Worm (Caenorhabditis elegans): ENCODE results near the gene idpb-5.

idpb-5 gene

DNA sequence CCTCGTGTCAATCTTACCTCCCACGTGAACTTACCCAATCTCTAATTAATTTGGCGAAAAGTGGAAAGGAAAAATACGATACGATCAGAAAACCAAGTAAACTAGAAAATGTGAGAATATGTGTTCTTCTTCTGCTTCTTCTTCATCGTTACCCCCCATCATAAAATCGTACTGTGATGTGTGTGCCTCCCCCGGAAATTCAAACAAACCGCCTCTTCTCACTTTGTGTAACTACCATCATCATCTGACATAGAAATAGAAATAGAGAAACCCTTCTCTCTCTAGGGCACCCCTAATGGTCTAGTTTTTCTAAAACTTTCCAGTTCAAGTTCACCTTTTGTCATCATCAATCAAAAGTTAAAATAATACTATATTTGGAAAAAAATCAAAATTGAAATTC, 18.4 kb downstream of the idpb-5 start:
- TF ChIP-seq B0261.1 (tag; optimal IDR thresholded peaks at IDR 0.05): no peak
- peak; percentile 17 for TF ChIP-seq lin-40 (tag; optimal IDR thresholded peaks at IDR 0.05)

DNA sequence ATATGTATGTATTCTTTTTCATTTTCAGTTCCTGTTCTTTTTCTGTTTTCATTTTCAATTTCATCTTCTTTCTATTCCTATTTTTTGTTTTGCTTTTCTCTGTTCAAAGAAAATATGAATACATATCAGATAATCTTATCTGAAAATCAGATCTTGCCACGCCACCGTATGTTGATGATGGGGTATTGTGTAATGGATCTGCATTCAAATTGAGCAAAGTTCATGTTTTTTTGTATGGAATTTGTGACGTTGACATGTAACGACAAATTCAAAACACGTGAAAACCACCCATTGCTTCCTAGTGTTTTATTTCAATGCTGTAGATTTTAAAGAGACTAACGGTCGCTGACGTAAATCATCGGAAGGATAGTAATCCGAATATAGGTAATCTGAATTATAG, 19.0 kb downstream of the idpb-5 start:
- TF ChIP-seq lin-54 (GFP tag; optimal IDR thresholded peaks at IDR 0.05) (no peak), hmg-20 (GFP tag; IDR thresholded peaks at IDR 0.05) (no peak), aptf-2 (GFP tag; conservative IDR thresholded peaks at IDR 0.05) (no peak), nhr-120 (GFP tag; IDR thresholded peaks at IDR 0.05) (no peak), pha-4 (tag; optimal IDR thresholded peaks at IDR 0.05) (no peak), tlf-1 (GFP tag; optimal IDR thresholded peaks at IDR 0.05) (no peak)

DNA sequence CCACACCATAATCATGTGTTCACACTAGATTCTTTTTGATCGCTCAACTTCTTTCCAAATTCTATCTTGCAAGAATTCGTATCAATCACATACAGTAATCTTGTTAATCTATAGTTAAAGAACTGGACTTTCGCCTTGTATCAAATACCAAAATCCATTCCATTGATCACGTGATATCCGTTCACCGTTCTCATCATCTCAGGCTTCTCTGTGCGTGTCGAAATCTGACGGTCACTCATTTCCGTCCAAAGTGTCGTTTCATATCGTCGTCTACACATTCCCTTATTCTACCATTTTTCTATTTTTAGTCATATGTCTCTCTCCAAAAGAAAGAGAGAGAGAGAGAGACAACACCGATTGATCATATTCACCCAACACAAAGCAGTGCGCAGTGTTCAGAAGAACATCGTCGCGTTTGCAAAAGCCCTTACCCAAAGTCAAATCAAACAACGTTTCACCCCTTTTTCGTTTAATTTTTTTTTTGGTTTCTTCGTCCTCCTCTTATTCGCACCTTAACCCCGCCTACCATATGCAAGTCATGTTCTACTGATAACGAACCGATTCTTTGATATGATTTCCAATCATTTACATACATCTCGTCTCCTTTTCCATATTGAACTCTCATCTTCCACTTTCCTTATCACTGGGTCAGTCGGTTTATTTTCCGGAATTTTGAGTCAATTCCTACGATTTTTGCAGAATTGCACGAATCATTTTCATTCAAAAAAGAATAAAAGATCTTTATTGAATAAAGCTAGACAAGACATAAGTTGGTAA, 19.9 kb downstream of the idpb-5 start:
- TF ChIP-seq C17E4.6 (GFP tag; IDR thresholded peaks at IDR 0.05) (no peak), lin-40 (tag; optimal IDR thresholded peaks at IDR 0.05) (peak; percentile 47), let-526 (GFP tag; IDR thresholded peaks at IDR 0.05) (no peak), Y95B8A.8 (GFP tag; IDR thresholded peaks at IDR 0.05) (no peak), ztf-18 (tag; optimal IDR thresholded peaks at IDR 0.05) (no peak), F55B11.4 (tag; optimal IDR thresholded peaks at IDR 0.05; ENCODE audit: borderline replicate concordance, insufficient read depth) (no peak), dpl-1 (GFP tag; optimal IDR thresholded peaks at IDR 0.05) (no peak), sdz-38 (tag; optimal IDR thresholded peaks at IDR 0.05) (no peak), ztf-26 (tag; optimal IDR thresholded peaks at IDR 0.05) (peak; percentile 65), ztf-3 (GFP tag; optimal IDR thresholded peaks at IDR 0.05) (no peak), zfh-2 (GFP tag; conservative IDR thresholded peaks at IDR 0.05) (no peak), Y53F4B.3 (GFP tag; IDR thresholded peaks at IDR 0.05) (no peak), ztf-25 (GFP tag; IDR thresholded peaks at IDR 0.05) (no peak), F23B12.7 (tag; optimal IDR thresholded peaks at IDR 0.05; ENCODE audit: insufficient read depth) (no peak), B0035.1 (tag; optimal IDR thresholded peaks at IDR 0.05) (no peak), ztf-6 (GFP tag; IDR thresholded peaks at IDR 0.05) (no peak), snpc-1.1 (tag; optimal IDR thresholded peaks at IDR 0.05; ENCODE audit: insufficient read depth) (no peak), rpc-1 (optimal IDR thresholded peaks at IDR 0.05) (no peak), rpc-1 (tag; optimal IDR thresholded peaks at IDR 0.05) (no peak), hrde-1 (tag; optimal IDR thresholded peaks at IDR 0.05; ENCODE audit: borderline replicate concordance) (no peak), F10E7.11 (tag; optimal IDR thresholded peaks at IDR 0.05) (no peak), F49E8.2 (tag; optimal IDR thresholded peaks at IDR 0.05; ENCODE audit: insufficient read depth) (no peak), ceh-58 (GFP tag; IDR thresholded peaks at IDR 0.05) (no peak), ekl-4 (GFP tag; IDR thresholded peaks at IDR 0.05) (no peak), lsl-1 (GFP tag; optimal IDR thresholded peaks at IDR 0.05) (no peak), ceh-40 (GFP tag; IDR thresholded peaks at IDR 0.05) (no peak), hmg-1.2 (GFP tag; IDR thresholded peaks at IDR 0.05) (no peak), tlf-1 (GFP tag; optimal IDR thresholded peaks at IDR 0.05) (no peak), xnd-1 (tag; optimal IDR thresholded peaks at IDR 0.05) (no peak), nhr-90 (tag; optimal IDR thresholded peaks at IDR 0.05) (no peak), hlh-26 (GFP tag; conservative IDR thresholded peaks at IDR 0.05) (no peak), lsy-27 (tag; optimal IDR thresholded peaks at IDR 0.05; ENCODE audit: borderline replicate concordance, insufficient read depth) (no peak), lin-35 (GFP tag; optimal IDR thresholded peaks at IDR 0.05) (no peak), ztf-28 (GFP tag; IDR thresholded peaks at IDR 0.05) (no peak), rec-8 (tag; optimal IDR thresholded peaks at IDR 0.05) (no peak), ets-4 (GFP tag; optimal IDR thresholded peaks at IDR 0.05) (peak; percentile 5), nhr-179 (tag; optimal IDR thresholded peaks at IDR 0.05) (no peak), T07F8.4 (tag; optimal IDR thresholded peaks at IDR 0.05) (no peak)
